In genomic region chr3L:20427449-20427848, dm6 we compare ENCODE assay signal across 2 fruit fly cellular contexts.
A peak's percentile ranks its signal among the peaks of the same experiment; 100 is the strongest.
TF ChIP-seq lines count a peak whose summit lies in the region.

Gene CG5274 (minus strand): TSS chr3L:20427666.

- no peak for TF ChIP-seq CTCF in whole organism, embryonic (GFP tag; optimal IDR thresholded peaks at IDR 0.05; lab: Kevin White, UChicago)

TF ChIP-seq in whole organism, adult, 20 proteins besides CTCF, POLR2A, EP300 and RAD21:
- no peak for TF ChIP-seq CG12768 (GFP tag; optimal IDR thresholded peaks at IDR 0.05; lab: Kevin White, UChicago)
- TF ChIP-seq bab1 (GFP tag; optimal IDR thresholded peaks at IDR 0.05; lab: Kevin White, UChicago): peak; percentile 62
- no peak for TF ChIP-seq CG11617 (GFP tag; optimal IDR thresholded peaks at IDR 0.05; lab: Kevin White, UChicago)

TF ChIP-seq in whole organism, embryonic, 481 proteins besides CTCF, POLR2A, EP300 and RAD21:
- TF ChIP-seq CG10979 (tag; optimal IDR thresholded peaks at IDR 0.05; lab: Kevin White, UChicago): no peak
- TF ChIP-seq E2f2 (GFP tag; IDR thresholded peaks at IDR 0.05; lab: Robert Waterston, UW): peak; percentile 57
- peak; percentile 62 for TF ChIP-seq CG34224 (GFP tag; IDR thresholded peaks at IDR 0.05; lab: Robert Waterston, UW; ENCODE audit: partially characterized antibody)
- peak; percentile 33 for TF ChIP-seq nerfin-1 (tag; optimal IDR thresholded peaks at IDR 0.05; lab: Kevin White, UChicago)
- TF ChIP-seq CG6791 (GFP tag; IDR thresholded peaks at IDR 0.05; lab: Robert Waterston, UW; ENCODE audit: partially characterized antibody): peak; percentile 70
- TF ChIP-seq Dll (GFP tag; IDR thresholded peaks at IDR 0.05; lab: Robert Waterston, UW; ENCODE audit: partially characterized antibody): 0 out of 4 replicates have a peak, but pooled peaks have one; percentile 37
- peak; percentile 27; the same call in 1 of the 2 replicates for TF ChIP-seq hbn (GFP tag; IDR thresholded peaks at IDR 0.05; lab: Robert Waterston, UW; ENCODE audit: partially characterized antibody)
- 0 out of 4 replicates have a peak, but pooled peaks have one; percentile 41 for TF ChIP-seq chinmo (GFP tag; IDR thresholded peaks at IDR 0.05; lab: Robert Waterston, UW; ENCODE audit: partially characterized antibody)
- TF ChIP-seq sna (GFP tag; IDR thresholded peaks at IDR 0.05; lab: Robert Waterston, UW; ENCODE audit: partially characterized antibody): 0 out of 2 replicates have a peak, but pooled peaks have one; percentile 26
- TF ChIP-seq amos (GFP tag; IDR thresholded peaks at IDR 0.05; lab: Robert Waterston, UW; ENCODE audit: partially characterized antibody): peak; percentile 58; the same call in 1 of the 2 replicates
- TF ChIP-seq CG4404 (GFP tag; IDR thresholded peaks at IDR 0.05; lab: Robert Waterston, UW): no peak
- TF ChIP-seq Dp (GFP tag; optimal IDR thresholded peaks at IDR 0.05; lab: Kevin White, UChicago): peak; percentile 53
- TF ChIP-seq Myb (GFP tag; optimal IDR thresholded peaks at IDR 0.05; lab: Kevin White, UChicago): peak; percentile 62
- TF ChIP-seq BEAF-32 (GFP tag; optimal IDR thresholded peaks at IDR 0.05; lab: Kevin White, UChicago): peak; percentile 49
- TF ChIP-seq CG9797 (GFP tag; optimal IDR thresholded peaks at IDR 0.05; lab: Kevin White, UChicago): peak; percentile 47
- no peak for TF ChIP-seq CG42726 (GFP tag; IDR thresholded peaks at IDR 0.05; lab: Robert Waterston, UW; ENCODE audit: partially characterized antibody)
- no peak for TF ChIP-seq Ptx1 (GFP tag; IDR thresholded peaks at IDR 0.05; lab: Robert Waterston, UW)
- no peak for TF ChIP-seq tgo (GFP tag; IDR thresholded peaks at IDR 0.05; lab: Robert Waterston, UW)
- TF ChIP-seq trem (tag; optimal IDR thresholded peaks at IDR 0.05; lab: Kevin White, UChicago): peak; percentile 23
- peak; percentile 60; the same call in 1 of the 2 replicates for TF ChIP-seq CG13287 (GFP tag; IDR thresholded peaks at IDR 0.05; lab: Robert Waterston, UW; ENCODE audit: partially characterized antibody)
- TF ChIP-seq Fer3 (tag; optimal IDR thresholded peaks at IDR 0.05; lab: Kevin White, UChicago): no peak
- TF ChIP-seq CG18619 (GFP tag; optimal IDR thresholded peaks at IDR 0.05; lab: Kevin White, UChicago): no peak
- TF ChIP-seq dmrt11E (tag; optimal IDR thresholded peaks at IDR 0.05; lab: Kevin White, UChicago): no peak
- peak; percentile 40 for TF ChIP-seq YL-1 (GFP tag; optimal IDR thresholded peaks at IDR 0.05; lab: Kevin White, UChicago)
- no peak for TF ChIP-seq schlank (tag; optimal IDR thresholded peaks at IDR 0.05; lab: Kevin White, UChicago)
- peak; percentile 56 for TF ChIP-seq MESR4 (GFP tag; optimal IDR thresholded peaks at IDR 0.05; lab: Kevin White, UChicago)
- no peak for TF ChIP-seq dati (GFP tag; IDR thresholded peaks at IDR 0.05; lab: Robert Waterston, UW)
- peak; percentile 17 for TF ChIP-seq CG12659 (GFP tag; optimal IDR thresholded peaks at IDR 0.05; lab: Kevin White, UChicago)
- no peak for TF ChIP-seq zen (tag; optimal IDR thresholded peaks at IDR 0.05; lab: Kevin White, UChicago)
- TF ChIP-seq Bdp1 (GFP tag; optimal IDR thresholded peaks at IDR 0.05; lab: Kevin White, UChicago): no peak
- TF ChIP-seq MBD-R2 (GFP tag; IDR thresholded peaks at IDR 0.05; lab: Robert Waterston, UW): peak; percentile 66
- TF ChIP-seq CG7271 (tag; optimal IDR thresholded peaks at IDR 0.05; lab: Kevin White, UChicago): no peak
- TF ChIP-seq pzg (GFP tag; optimal IDR thresholded peaks at IDR 0.05; lab: Kevin White, UChicago): peak; percentile 51
- no peak for TF ChIP-seq CG14441 (GFP tag; IDR thresholded peaks at IDR 0.05; lab: Robert Waterston, UW)
- peak; percentile 73 for TF ChIP-seq Dref (GFP tag; IDR thresholded peaks at IDR 0.05; lab: Robert Waterston, UW)
- TF ChIP-seq zfh1 (GFP tag; IDR thresholded peaks at IDR 0.05; lab: Robert Waterston, UW): no peak
- TF ChIP-seq ems (GFP tag; optimal IDR thresholded peaks at IDR 0.05; lab: Kevin White, UChicago): no peak
- TF ChIP-seq Med (GFP tag; lab: Kevin White, UChicago): peak; percentile 13
- TF ChIP-seq gfzf (GFP tag; optimal IDR thresholded peaks at IDR 0.05; lab: Kevin White, UChicago): peak; percentile 52
- no peak for TF ChIP-seq Dfd (GFP tag; optimal IDR thresholded peaks at IDR 0.05; lab: Kevin White, UChicago)
- TF ChIP-seq CG3838 (GFP tag; optimal IDR thresholded peaks at IDR 0.05; lab: Kevin White, UChicago): no peak
- TF ChIP-seq CG32767 (GFP tag; IDR thresholded peaks at IDR 0.05; lab: Robert Waterston, UW): no peak
- TF ChIP-seq CG10366 (GFP tag; IDR thresholded peaks at IDR 0.05; lab: Robert Waterston, UW): no peak
- no peak for TF ChIP-seq ci (GFP tag; IDR thresholded peaks at IDR 0.05; lab: Robert Waterston, UW)
- TF ChIP-seq Neu2 (GFP tag; optimal IDR thresholded peaks at IDR 0.05; lab: Kevin White, UChicago; ENCODE audit: borderline replicate concordance): no peak
- no peak for TF ChIP-seq Sin3A (optimal IDR thresholded peaks at IDR 0.05; lab: Kevin White, UChicago)
- peak; percentile 42 for TF ChIP-seq Scr (GFP tag; IDR thresholded peaks at IDR 0.05; lab: Robert Waterston, UW; ENCODE audit: partially characterized antibody)
- no peak for TF ChIP-seq crc (GFP tag; optimal IDR thresholded peaks at IDR 0.05; lab: Kevin White, UChicago)
- peak; percentile 30; the same call in 1 of the 3 replicates for TF ChIP-seq Doc3 (GFP tag; IDR thresholded peaks at IDR 0.05; lab: Robert Waterston, UW; ENCODE audit: partially characterized antibody)
- peak; percentile 52; the same call in 1 of the 2 replicates for TF ChIP-seq bbx (GFP tag; IDR thresholded peaks at IDR 0.05; lab: Robert Waterston, UW; ENCODE audit: partially characterized antibody)
- peak; percentile 40 for TF ChIP-seq CG10462 (GFP tag; optimal IDR thresholded peaks at IDR 0.05; lab: Kevin White, UChicago)
- TF ChIP-seq Sry-δ (GFP tag; optimal IDR thresholded peaks at IDR 0.05; lab: Kevin White, UChicago): peak; percentile 79
